Fruit fly (Drosophila melanogaster) whole organism, wandering third instar larva: Measurements from ENCODE around the gene Trf4-2.

ENCODE experiments used
- Abd-B ChIP-seq: fragments of >200 bp; optimal IDR thresholded peaks from 2 replicates; lab custom pipeline; 2017; ENCODE audit warnings: missing biosample characterization, missing genetic modification characterization
- CG32264 ChIP-seq: fragments of 200-800 bp; sonication (Bioruptor generic); optimal IDR thresholded peaks from 2 replicates; lab custom pipeline; 2016; ENCODE audit warnings: missing biosample characterization, missing genetic modification characterization
- Dif ChIP-seq: fragments of 200-275, 200-300 bp; sonication (Bioruptor generic); optimal IDR thresholded peaks from 2 replicates; lab custom pipeline; 2018; ENCODE audit warnings: missing biosample characterization, missing genetic modification characterization; ENCODE audit not compliant: partially characterized antibody
- GATAd ChIP-seq: sonication (Bioruptor generic); optimal IDR thresholded peaks from 2 replicates; lab custom pipeline; 2016; ENCODE audit warnings: missing biosample characterization, missing genetic modification characterization
- Hnf4 ChIP-seq: fragments of 200-800 bp; sonication (Bioruptor generic); optimal IDR thresholded peaks from 2 replicates; lab custom pipeline; 2016; ENCODE audit warnings: missing biosample characterization, mild to moderate bottlenecking, missing genetic modification characterization
- Hr78 ChIP-seq: fragments of >200 bp; optimal IDR thresholded peaks from 2 replicates; lab custom pipeline; 2017; ENCODE audit warnings: missing biosample characterization, missing genetic modification characterization
- Hr83 ChIP-seq: fragments of 200-300 bp; sonication (Bioruptor generic); optimal IDR thresholded peaks from 2 replicates; lab custom pipeline; 2016; ENCODE audit warnings: missing biosample characterization, mild to moderate bottlenecking, missing genetic modification characterization, moderate library complexity; ENCODE audit not compliant: poor library complexity, severe bottlenecking
- Jra ChIP-seq: sonication (Bioruptor generic); optimal IDR thresholded peaks from 2 replicates; lab custom pipeline; 2016; ENCODE audit warnings: missing biosample characterization, missing genetic modification characterization
- Mio ChIP-seq: sonication (Bioruptor generic); optimal IDR thresholded peaks from 2 replicates; lab custom pipeline; 2016; ENCODE audit warnings: missing biosample characterization, missing genetic modification characterization
- Myc ChIP-seq: fragments of >200 bp; optimal IDR thresholded peaks from 2 replicates; lab custom pipeline; 2017
- N ChIP-seq: fragments of >200 bp; optimal IDR thresholded peaks from 2 replicates; lab custom pipeline; 2018; ENCODE audit warnings: missing biosample characterization, missing external identifiers, missing genetic modification characterization
- OdsH ChIP-seq: fragments of 200-800 bp; sonication (Bioruptor generic); optimal IDR thresholded peaks from 2 replicates; lab custom pipeline; 2016; ENCODE audit warnings: missing biosample characterization, mild to moderate bottlenecking, missing genetic modification characterization
- Rel ChIP-seq, 2 experiments: fragments of 200-800 bp; sonication (Bioruptor generic) in 1 of 2; optimal IDR thresholded peaks; 2 replicates in 1 of 2; 3 replicates in 1 of 2; lab custom pipeline; 2016 to 2019; ENCODE audit warnings: mild to moderate bottlenecking in 2 of 2, missing biosample characterization in 2 of 2, missing genetic modification characterization in 2 of 2, moderate library complexity in 1 of 2
- Sp1 ChIP-seq: fragments of 200-800 bp; sonication (Bioruptor generic); optimal IDR thresholded peaks from 3 replicates; lab custom pipeline; 2019; ENCODE audit warnings: missing biosample characterization, mild to moderate bottlenecking, missing genetic modification characterization, moderate library complexity
- Vsx2 ChIP-seq: fragments of 200-300, 225-300 bp; sonication (Bioruptor generic); optimal IDR thresholded peaks from 2 replicates; lab custom pipeline; 2018; ENCODE audit warnings: missing biosample characterization, missing genetic modification characterization; ENCODE audit not compliant: partially characterized antibody
- br ChIP-seq: fragments of 200-800 bp; sonication (Bioruptor generic); optimal IDR thresholded peaks from 2 replicates; lab custom pipeline; 2016; ENCODE audit warnings: missing biosample characterization, missing genetic modification characterization
- brk ChIP-seq: fragments of 200-800 bp; sonication (Bioruptor generic); optimal IDR thresholded peaks from 2 replicates; lab custom pipeline; 2016; ENCODE audit warnings: missing biosample characterization, mild to moderate bottlenecking, missing genetic modification characterization
- dl ChIP-seq, 2 experiments: fragments of 175-275, 200-275 bp in 1 of 2; fragments of 200-275 bp in 1 of 2; sonication (Bioruptor generic); optimal IDR thresholded peaks; lab custom pipeline; 2018; ENCODE audit warnings: mild to moderate bottlenecking in 2 of 2, missing biosample characterization in 2 of 2, missing genetic modification characterization in 2 of 2, moderate library complexity in 2 of 2; ENCODE audit not compliant: partially characterized antibody in 2 of 2, insufficient read depth in 1 of 2
- dsf ChIP-seq: sonication (Bioruptor generic); optimal IDR thresholded peaks from 2 replicates; lab custom pipeline; 2016; ENCODE audit warnings: missing biosample characterization, missing genetic modification characterization, borderline replicate concordance
- ey ChIP-seq: fragments of 200-800 bp; sonication (Bioruptor generic); optimal IDR thresholded peaks from 2 replicates; lab custom pipeline; 2016; ENCODE audit warnings: missing biosample characterization, missing genetic modification characterization
- foxo ChIP-seq, 2 experiments: fragments of 200-800 bp; sonication (Bioruptor generic); optimal IDR thresholded peaks; 2 replicates in 1 of 2; 3 replicates in 1 of 2; lab custom pipeline; 2016 to 2017; ENCODE audit warnings: missing biosample characterization in 2 of 2, missing genetic modification characterization in 2 of 2
- fru ChIP-seq: fragments of 200-800 bp; sonication (Bioruptor generic); optimal IDR thresholded peaks from 3 replicates; lab custom pipeline; 2016; ENCODE audit warnings: missing biosample characterization, mild to moderate bottlenecking, missing genetic modification characterization
- h ChIP-seq: fragments of 200-800 bp; sonication (Bioruptor generic); optimal IDR thresholded peaks from 3 replicates; lab custom pipeline; 2016; ENCODE audit warnings: missing biosample characterization, mild to moderate bottlenecking, missing genetic modification characterization
- jim ChIP-seq: fragments of 175-275, 200-325 bp; sonication (Bioruptor generic); optimal IDR thresholded peaks from 2 replicates; lab custom pipeline; 2016; ENCODE audit warnings: missing biosample characterization, mild to moderate bottlenecking, missing genetic modification characterization
- lola ChIP-seq: fragments of >200 bp; optimal IDR thresholded peaks from 2 replicates; lab custom pipeline; 2017; ENCODE audit warnings: missing biosample characterization, missing genetic modification characterization
- pan ChIP-seq: fragments of >200 bp; optimal IDR thresholded peaks from 2 replicates; lab custom pipeline; 2017
- psq ChIP-seq: fragments of 200-800 bp; sonication (Bioruptor generic); optimal IDR thresholded peaks from 3 replicates; lab custom pipeline; 2017; ENCODE audit warnings: missing biosample characterization, mild to moderate bottlenecking, missing genetic modification characterization, moderate library complexity
- rgr ChIP-seq: fragments of 200-800 bp; sonication (Bioruptor generic); optimal IDR thresholded peaks from 3 replicates; lab custom pipeline; 2016; ENCODE audit warnings: missing biosample characterization, mild to moderate bottlenecking, missing genetic modification characterization
- sage ChIP-seq: fragments of 200-800 bp; sonication (Bioruptor generic); optimal IDR thresholded peaks from 2 replicates; lab custom pipeline; 2016; ENCODE audit warnings: missing biosample characterization, mild to moderate bottlenecking, missing genetic modification characterization
- sv ChIP-seq: fragments of 200-800 bp; sonication (Bioruptor generic); optimal IDR thresholded peaks from 3 replicates; lab custom pipeline; 2016; ENCODE audit warnings: missing biosample characterization, missing genetic modification characterization
- tai ChIP-seq: sonication (Bioruptor generic); optimal IDR thresholded peaks from 2 replicates; lab custom pipeline; 2016; ENCODE audit warnings: missing biosample characterization, missing genetic modification characterization
- usp ChIP-seq: fragments of >200 bp; optimal IDR thresholded peaks from 2 replicates; lab custom pipeline; 2017; ENCODE audit warnings: missing biosample characterization, missing genetic modification characterization
- woc ChIP-seq: sonication (Bioruptor generic); optimal IDR thresholded peaks from 2 replicates; lab custom pipeline; 2016; ENCODE audit warnings: missing biosample characterization, mild to moderate bottlenecking, missing genetic modification characterization

Trf4-2 gene

dm6 chr3R:24886470-24886869 lies 38.5 kb upstream of the Trf4-2 start:
- TF ChIP-seq GATAd (GFP tag; lab: Kevin White, UChicago): no peak
- TF ChIP-seq Rel (GFP tag; optimal IDR thresholded peaks at IDR 0.05; lab: Kevin White, UChicago): no peak
- TF ChIP-seq Rel (tag; optimal IDR thresholded peaks at IDR 0.05; lab: Kevin White, UChicago): no peak
- no peak for TF ChIP-seq CG32264 (GFP tag; lab: Kevin White, UChicago)
- TF ChIP-seq usp (GFP tag; lab: Kevin White, UChicago): no peak
- TF ChIP-seq fru (GFP tag; lab: Kevin White, UChicago): no peak
- TF ChIP-seq sv (GFP tag; lab: Kevin White, UChicago): no peak

- TF ChIP-seq Rel (GFP tag; optimal IDR thresholded peaks at IDR 0.05; lab: Kevin White, UChicago) (no peak), Rel (tag; optimal IDR thresholded peaks at IDR 0.05; lab: Kevin White, UChicago) (no peak), rgr (no peak), lola (GFP tag; lab: Kevin White, UChicago) (no peak), Hr83 (GFP tag; lab: Kevin White, UChicago) (no peak), dl (GFP tag; optimal IDR thresholded peaks at IDR 0.05; lab: Kevin White, UChicago; ENCODE audit: insufficient read depth in 1 of 2, partially characterized antibody in 2 of 2) (no peak), Sp1 (GFP tag; lab: Kevin White, UChicago) (no peak), tai (no peak), fru (GFP tag; lab: Kevin White, UChicago) (no peak), Hr78 (GFP tag; lab: Kevin White, UChicago) (no peak), brk (GFP tag; lab: Kevin White, UChicago) (no peak), OdsH (no peak), Abd-B (no peak)
- TF ChIP-seq, all 38 proteins: peak for 0
Measured at dm6 chr3R:24888418-24888817, 36.6 kb upstream of the Trf4-2 start.

- TF ChIP-seq br (GFP tag; lab: Kevin White, UChicago) (peak; percentile 10), fru (GFP tag; lab: Kevin White, UChicago) (no peak), Abd-B (no peak), Rel (GFP tag; optimal IDR thresholded peaks at IDR 0.05; lab: Kevin White, UChicago) (no peak), Rel (tag; optimal IDR thresholded peaks at IDR 0.05; lab: Kevin White, UChicago) (peak; percentile 76), Jra (GFP tag; lab: Kevin White, UChicago) (no peak), tai (no peak), Vsx2 (GFP tag; lab: Kevin White, UChicago) (peak; percentile 10), h (GFP tag; lab: Kevin White, UChicago) (peak; percentile 54), sage (GFP tag; lab: Kevin White, UChicago) (no peak)
Measured at dm6 chr3R:24889303-24889892, 35.6 kb upstream of the Trf4-2 start.

dm6 chr3R:24890217-24890616 lies 34.8 kb upstream of the Trf4-2 start:
- TF ChIP-seq dsf (GFP tag; lab: Kevin White, UChicago) (no peak), foxo (GFP tag; optimal IDR thresholded peaks at IDR 0.05; lab: Kevin White, UChicago) (no peak), Dif (GFP tag; lab: Kevin White, UChicago) (no peak), Rel (GFP tag; optimal IDR thresholded peaks at IDR 0.05; lab: Kevin White, UChicago) (no peak), Rel (tag; optimal IDR thresholded peaks at IDR 0.05; lab: Kevin White, UChicago) (no peak), Abd-B (no peak), usp (GFP tag; lab: Kevin White, UChicago) (no peak)

- no peak for TF ChIP-seq usp (GFP tag; lab: Kevin White, UChicago)
Measured at dm6 chr3R:24890919-24891318, 34.1 kb upstream of the Trf4-2 start.

- TF ChIP-seq usp (GFP tag; lab: Kevin White, UChicago) (no peak), lola (GFP tag; lab: Kevin White, UChicago) (no peak), dl (GFP tag; optimal IDR thresholded peaks at IDR 0.05; lab: Kevin White, UChicago; ENCODE audit: insufficient read depth in 1 of 2, partially characterized antibody in 2 of 2) (no peak), h (GFP tag; lab: Kevin White, UChicago) (peak; percentile 73), Dif (GFP tag; lab: Kevin White, UChicago) (no peak), Hnf4 (GFP tag; lab: Kevin White, UChicago) (no peak), ey (GFP tag; lab: Kevin White, UChicago) (peak; percentile 35), sage (GFP tag; lab: Kevin White, UChicago) (peak; percentile 2), Rel (GFP tag; optimal IDR thresholded peaks at IDR 0.05; lab: Kevin White, UChicago) (peak; percentile 48), Rel (tag; optimal IDR thresholded peaks at IDR 0.05; lab: Kevin White, UChicago) (peak; percentile 39), Hr78 (GFP tag; lab: Kevin White, UChicago) (no peak), Myc (lab: Kevin White, UChicago) (no peak), woc (GFP tag; lab: Kevin White, UChicago) (peak; percentile 37), psq (GFP tag; lab: Kevin White, UChicago) (peak; percentile 87), foxo (GFP tag; optimal IDR thresholded peaks at IDR 0.05; lab: Kevin White, UChicago) (peak in 1 of 2 experiments; percentile 88), N (no peak), br (GFP tag; lab: Kevin White, UChicago) (peak; percentile 11), Sp1 (GFP tag; lab: Kevin White, UChicago) (peak; percentile 94), jim (no peak), brk (GFP tag; lab: Kevin White, UChicago) (no peak), GATAd (GFP tag; lab: Kevin White, UChicago) (no peak), sv (GFP tag; lab: Kevin White, UChicago) (peak; percentile 44), pan (lab: Kevin White, UChicago) (no peak), Jra (GFP tag; lab: Kevin White, UChicago) (peak; percentile 14), Hr83 (GFP tag; lab: Kevin White, UChicago) (no peak), Mio (GFP tag; lab: Kevin White, UChicago) (no peak), dsf (GFP tag; lab: Kevin White, UChicago) (peak; percentile 16), rgr (peak; percentile 77)
Measured at dm6 chr3R:24893320-24893955, 31.6 kb upstream of the Trf4-2 start.
